Worm (Caenorhabditis elegans) whole organism, L4 larva: ENCODE results near the gene pat-12.

Experiments
- lin-39 ChIP-seq: fragments of 150-350 bp; optimal IDR thresholded peaks from 2 replicates; lab custom pipeline; 2014; ENCODE audit warnings: missing biosample characterization, missing genetic modification reagents, missing genetic modification characterization
- nhr-11 ChIP-seq: fragments of 150-350 bp; optimal IDR thresholded peaks from 2 replicates; lab custom pipeline; 2014; ENCODE audit warnings: missing biosample characterization, missing genetic modification characterization
- nhr-237 ChIP-seq: sonication (generic microtip); optimal IDR thresholded peaks from 2 replicates; lab custom pipeline; 2017; ENCODE audit warnings: missing biosample characterization, missing genetic modification characterization
- nhr-6 ChIP-seq: fragments of 150-350 bp; optimal IDR thresholded peaks from 2 replicates; lab custom pipeline; 2014; ENCODE audit warnings: missing biosample characterization, missing genetic modification characterization
- nhr-76 ChIP-seq: fragments of 150-350 bp; optimal IDR thresholded peaks from 2 replicates; lab custom pipeline; 2014; ENCODE audit warnings: missing biosample characterization, missing genetic modification characterization
- pha-4 ChIP-seq, 2 experiments: fragments of 150-350 bp in 1 of 2; fragments of 200-800 bp in 1 of 2; sonication (Bioruptor generic) in 1 of 2; IDR thresholded peaks in 1 of 2; optimal IDR thresholded peaks in 1 of 2; 2 replicates each; pipeline versions ENCODE4 v1.3.6 to Lab custom; 2014 to 2022; ENCODE audit warnings: missing genetic modification characterization in 2 of 2, missing genetic modification reagents in 2 of 2, missing biosample characterization in 1 of 2, missing compliant biosample characterization in 1 of 2
- unc-130 ChIP-seq: sonication (generic microtip); optimal IDR thresholded peaks from 2 replicates; lab custom pipeline; 2016; ENCODE audit warnings: missing genetic modification reagents, missing genetic modification characterization, missing compliant biosample characterization
- zfp-2 ChIP-seq: sonication (generic microtip); optimal IDR thresholded peaks from 2 replicates; lab custom pipeline; 2016; ENCODE audit warnings: mild to moderate bottlenecking, missing genetic modification characterization, missing compliant biosample characterization
- zfp-3 ChIP-seq: fragments of 200-800 bp; sonication (Bioruptor generic); conservative IDR thresholded peaks from 2 replicates; pipeline ENCODE4 v1.3.6; 2022; ENCODE audit warnings: missing genetic modification reagents, missing genetic modification characterization, missing compliant biosample characterization

- TF ChIP-seq nhr-6 (tag; lab: Kevin White, UChicago): no peak
- TF ChIP-seq unc-130 (GFP tag; lab: Kevin White, UChicago): no peak
- TF ChIP-seq nhr-237 (tag; lab: Kevin White, UChicago): no peak
- no peak for TF ChIP-seq nhr-11 (tag; lab: Kevin White, UChicago)
- no peak for TF ChIP-seq nhr-76
- TF ChIP-seq zfp-3 (GFP tag; lab: Robert Waterston, UW): no peak
- TF ChIP-seq zfp-2 (tag; lab: Kevin White, UChicago): no peak
- TF ChIP-seq lin-39: no peak
- TF ChIP-seq pha-4 (GFP tag; IDR thresholded peaks at IDR 0.05; lab: Robert Waterston, UW): no peak
- no peak for TF ChIP-seq pha-4 (tag; optimal IDR thresholded peaks at IDR 0.05; lab: Kevin White, UChicago)
These were observed 42.9 kb upstream of the pat-12 start, which contains the start of gene trpp-11 for ce11 chrIII:794984-795596.
